Fruit fly (Drosophila melanogaster) whole organism, embryonic: ENCODE data around the gene Adgf-D.
A peak's percentile ranks its signal among the peaks of the same experiment; 100 is the strongest.

Source experiments
- Antp ChIP-seq: fragments of 200-800 bp; sonication (Bioruptor generic); optimal IDR thresholded peaks from 3 replicates; lab custom pipeline; 2016; ENCODE audit warnings: missing biosample characterization, missing genetic modification characterization
- B-H1 ChIP-seq: fragments of 200-800 bp; sonication (Bioruptor generic); IDR thresholded peaks from 3 replicates; pipeline ENCODE4 v1.3.6; 2022; ENCODE audit warnings: missing biosample characterization, missing genetic modification characterization
- B-H2 ChIP-seq: fragments of 200-800 bp; sonication (Bioruptor generic); optimal IDR thresholded peaks from 2 replicates; lab custom pipeline; 2018; ENCODE audit warnings: missing biosample characterization, mild to moderate bottlenecking, missing genetic modification characterization
- CG10209 ChIP-seq: fragments of 200-800 bp; sonication (Bioruptor generic); optimal IDR thresholded peaks from 3 replicates; lab custom pipeline; 2017; ENCODE audit warnings: missing biosample characterization, mild to moderate bottlenecking, missing genetic modification characterization, missing genetic modification reagents
- CG11398 ChIP-seq: fragments of 200-800 bp; sonication (Bioruptor generic); optimal IDR thresholded peaks from 2 replicates; lab custom pipeline; 2016; ENCODE audit warnings: missing biosample characterization, missing genetic modification characterization
- CG11723 ChIP-seq: fragments of 200-800 bp; sonication (Bioruptor generic); optimal IDR thresholded peaks from 2 replicates; lab custom pipeline; 2017; ENCODE audit warnings: missing biosample characterization, mild to moderate bottlenecking, missing genetic modification characterization
- CG12219 ChIP-seq: fragments of 200-800 bp; sonication (Bioruptor generic); optimal IDR thresholded peaks from 3 replicates; lab custom pipeline; 2018; ENCODE audit warnings: missing biosample characterization, mild to moderate bottlenecking, missing genetic modification characterization
- CG12659 ChIP-seq: fragments of 200-800 bp; sonication (Bioruptor generic); optimal IDR thresholded peaks from 3 replicates; lab custom pipeline; 2017; ENCODE audit warnings: mild to moderate bottlenecking, missing biosample characterization, missing genetic modification reagents, missing genetic modification characterization
- CG13123 ChIP-seq: fragments of 200-800 bp; sonication (Bioruptor generic); optimal IDR thresholded peaks from 2 replicates; lab custom pipeline; 2016; ENCODE audit warnings: missing biosample characterization, missing genetic modification characterization
- CG14050 ChIP-seq: fragments of 200-800 bp; sonication (Bioruptor generic); IDR thresholded peaks from 3 replicates; pipeline ENCODE4 v1.3.6; 2022; ENCODE audit warnings: missing biosample characterization, missing genetic modification characterization
- CG14710 ChIP-seq: fragments of 200-800 bp; sonication (Bioruptor generic); optimal IDR thresholded peaks from 3 replicates; lab custom pipeline; 2019; ENCODE audit warnings: missing biosample characterization, mild to moderate bottlenecking, missing genetic modification characterization, moderate library complexity
- CG17359 ChIP-seq: fragments of 200-800 bp; sonication (Bioruptor generic); optimal IDR thresholded peaks from 3 replicates; lab custom pipeline; 2018; ENCODE audit warnings: missing biosample characterization, mild to moderate bottlenecking, missing genetic modification characterization, moderate library complexity
- CG18011 ChIP-seq: fragments of 200-800 bp; sonication (Bioruptor generic); optimal IDR thresholded peaks from 2 replicates; lab custom pipeline; 2017; ENCODE audit warnings: missing biosample characterization, missing genetic modification characterization, mild to moderate bottlenecking, moderate library complexity, missing genotype
- CG2120 ChIP-seq: fragments of 200-800 bp; sonication (Bioruptor generic); optimal IDR thresholded peaks from 3 replicates; lab custom pipeline; 2016; ENCODE audit warnings: missing biosample characterization, missing genetic modification characterization
- CG2875 ChIP-seq: fragments of 200-800 bp; sonication (Bioruptor generic); optimal IDR thresholded peaks from 2 replicates; lab custom pipeline; 2017; ENCODE audit warnings: missing biosample characterization, mild to moderate bottlenecking, missing genetic modification characterization, missing genetic modification reagents
- CG3407 ChIP-seq: fragments of 200-800 bp; sonication (Bioruptor generic); optimal IDR thresholded peaks from 2 replicates; lab custom pipeline; 2018; ENCODE audit warnings: missing biosample characterization, mild to moderate bottlenecking, missing genetic modification characterization
- CG4360 ChIP-seq: fragments of 200-800 bp; sonication (Bioruptor generic); IDR thresholded peaks from 2 replicates; pipeline ENCODE4 v1.3.6; 2022; ENCODE audit warnings: missing biosample characterization, missing genetic modification characterization
- CG43689 ChIP-seq: fragments of 200-800 bp; sonication (Bioruptor generic); IDR thresholded peaks from 2 replicates; pipeline ENCODE4 v1.3.6; 2022; ENCODE audit warnings: missing biosample characterization, missing genetic modification characterization
- CG5180 ChIP-seq: fragments of 200-800 bp; sonication (Bioruptor generic); optimal IDR thresholded peaks from 3 replicates; lab custom pipeline; 2017; ENCODE audit warnings: missing biosample characterization, missing genetic modification characterization, mild to moderate bottlenecking, moderate library complexity, missing genetic modification reagents
- CG5953 ChIP-seq: fragments of 200-800 bp; sonication (Bioruptor generic); IDR thresholded peaks from 2 replicates; pipeline ENCODE4 v1.3.6; 2022; ENCODE audit warnings: missing biosample characterization, missing genetic modification characterization
- CG7928 ChIP-seq: fragments of 200-800 bp; sonication (Bioruptor generic); optimal IDR thresholded peaks from 2 replicates; lab custom pipeline; 2017; ENCODE audit warnings: missing biosample characterization, mild to moderate bottlenecking, missing genetic modification characterization
- CG8765 ChIP-seq: fragments of 200-800 bp; sonication (Bioruptor generic); IDR thresholded peaks from 2 replicates; pipeline ENCODE4 v1.3.6; 2022; ENCODE audit warnings: missing biosample characterization, missing genetic modification characterization
- CG8924 ChIP-seq: fragments of 200-800 bp; optimal IDR thresholded peaks from 3 replicates; lab custom pipeline; 2019; ENCODE audit warnings: missing biosample characterization, mild to moderate bottlenecking, missing genetic modification characterization, moderate library complexity
- CG8944 ChIP-seq: fragments of 200-800 bp; sonication (Bioruptor generic); optimal IDR thresholded peaks from 3 replicates; lab custom pipeline; 2016; ENCODE audit warnings: missing biosample characterization, missing genetic modification characterization
- CrebB ChIP-seq: fragments of 200-800 bp; sonication (Bioruptor generic); optimal IDR thresholded peaks from 3 replicates; lab custom pipeline; 2018; ENCODE audit warnings: missing biosample characterization, mild to moderate bottlenecking, missing genetic modification characterization
- Deaf1 ChIP-seq: fragments of 200-800 bp; optimal IDR thresholded peaks from 3 replicates; lab custom pipeline; 2019; ENCODE audit warnings: missing biosample characterization, mild to moderate bottlenecking, missing genetic modification characterization, moderate library complexity
- HLH3B ChIP-seq: fragments of 200-800 bp; sonication (Bioruptor generic); IDR thresholded peaks from 2 replicates; pipeline ENCODE4 v1.3.6; 2022; ENCODE audit warnings: missing biosample characterization, missing genetic modification characterization
- Hsf ChIP-seq: fragments of 200-800 bp; sonication (Bioruptor generic); optimal IDR thresholded peaks from 3 replicates; lab custom pipeline; 2016; ENCODE audit warnings: missing biosample characterization, missing genetic modification characterization
- Jarid2 ChIP-seq: fragments of 200-800 bp; sonication (Bioruptor generic); optimal IDR thresholded peaks from 3 replicates; lab custom pipeline; 2017; ENCODE audit warnings: mild to moderate bottlenecking, missing biosample characterization, missing genetic modification reagents, missing genetic modification characterization
- Med ChIP-seq: fragments of 200-800 bp; sonication (Bioruptor generic); peaks from one replicate; lab custom pipeline; 2016; ENCODE audit warnings: missing biosample characterization, missing genetic modification characterization, mild to moderate bottlenecking, inconsistent platforms, moderate library complexity
- Myb ChIP-seq: fragments of 200-800 bp; sonication (Bioruptor generic); optimal IDR thresholded peaks from 2 replicates; lab custom pipeline; 2016; ENCODE audit warnings: missing biosample characterization, missing genetic modification characterization
- Oaz ChIP-seq: fragments of 200-800 bp; sonication (Bioruptor generic); IDR thresholded peaks from 2 replicates; pipeline ENCODE4 v1.3.6; 2022; ENCODE audit warnings: missing biosample characterization, missing genetic modification characterization
- Stat92E ChIP-seq, 3 experiments: fragments of >200 bp in 2 of 3; fragments of 200-800 bp in 1 of 3; sonication (Bioruptor generic) in 1 of 3; optimal IDR thresholded peaks; 2 replicates each; lab custom pipeline; 2017 to 2019; ENCODE audit warnings: missing biosample characterization in 3 of 3, missing genetic modification characterization in 3 of 3, mild to moderate bottlenecking in 1 of 3, moderate library complexity in 1 of 3
- chinmo ChIP-seq: fragments of 200-800 bp; sonication (Bioruptor generic); IDR thresholded peaks from 4 replicates; pipeline ENCODE4 v1.3.6; 2022; ENCODE audit warnings: missing biosample characterization, missing genetic modification characterization; ENCODE audit not compliant: partially characterized antibody
- dimm ChIP-seq: fragments of 200-800 bp; sonication (Bioruptor generic); IDR thresholded peaks from 2 replicates; pipeline ENCODE4 v1.3.6; 2022; ENCODE audit warnings: missing biosample characterization, missing genetic modification characterization
- dm ChIP-seq: fragments of 200-800 bp; sonication (Bioruptor generic); optimal IDR thresholded peaks from 3 replicates; lab custom pipeline; 2016; ENCODE audit warnings: missing biosample characterization, missing genetic modification characterization
- dysf ChIP-seq: fragments of 200-800 bp; sonication (Bioruptor generic); IDR thresholded peaks from 3 replicates; pipeline ENCODE4 v1.3.6; 2022; ENCODE audit warnings: missing biosample characterization, missing genetic modification characterization
- gsb-n ChIP-seq: fragments of 200-800 bp; sonication (Bioruptor generic); optimal IDR thresholded peaks from 3 replicates; lab custom pipeline; 2018; ENCODE audit warnings: missing biosample characterization, mild to moderate bottlenecking, missing genetic modification characterization
- kni ChIP-seq: fragments of 200-800 bp; sonication (Bioruptor generic); optimal IDR thresholded peaks from 3 replicates; lab custom pipeline; 2017; ENCODE audit warnings: mild to moderate bottlenecking, missing biosample characterization, missing genetic modification reagents, missing genetic modification characterization
- lmd ChIP-seq: fragments of 200-800 bp; sonication (Bioruptor generic); IDR thresholded peaks from 2 replicates; pipeline ENCODE4 v1.3.6; 2022; ENCODE audit warnings: missing biosample characterization, missing genetic modification characterization
- peb ChIP-seq: fragments of 200-800 bp; sonication (Bioruptor generic); IDR thresholded peaks from 2 replicates; pipeline ENCODE4 v1.3.6; 2022; ENCODE audit warnings: missing biosample characterization, missing genetic modification characterization
- psq ChIP-seq: fragments of 200-800 bp; sonication (Bioruptor generic); optimal IDR thresholded peaks from 2 replicates; lab custom pipeline; 2017; ENCODE audit warnings: missing biosample characterization, missing genetic modification characterization
- sc ChIP-seq, 3 experiments: fragments of >200 bp in 2 of 3; fragments of 200-800 bp in 1 of 3; sonication (Bioruptor generic) in 1 of 3; optimal IDR thresholded peaks; 2 replicates in 2 of 3; 3 replicates in 1 of 3; lab custom pipeline; 2017; ENCODE audit warnings: mild to moderate bottlenecking in 1 of 3, missing biosample characterization in 1 of 3, missing genetic modification characterization in 1 of 3, missing genetic modification reagents in 1 of 3
- sim ChIP-seq: fragments of 200-800 bp; sonication (Bioruptor generic); IDR thresholded peaks from 2 replicates; pipeline ENCODE4 v1.3.6; 2022; ENCODE audit warnings: missing biosample characterization, missing genetic modification characterization
- ttk ChIP-seq: fragments of 200-800 bp; sonication (Bioruptor generic); IDR thresholded peaks from 2 replicates; pipeline ENCODE4 v2.1.2; 2022; ENCODE audit warnings: missing biosample characterization, missing genetic modification characterization
- vvl ChIP-seq: fragments of 200-800 bp; sonication (Bioruptor generic); IDR thresholded peaks from 2 replicates; pipeline ENCODE4 v1.3.6; 2022; ENCODE audit warnings: missing biosample characterization, missing genetic modification characterization
- zfh1 ChIP-seq: fragments of 200-800 bp; sonication (Bioruptor generic); IDR thresholded peaks from 3 replicates; pipeline ENCODE4 v1.3.6; 2022; ENCODE audit warnings: missing biosample characterization, missing genetic modification characterization

The Adgf-D gene

dm6 chr3R:13693753-13694152 lies 11.4 kb downstream of the Adgf-D start, which contains the start of gene CG14367:
TSS of gene CG14367 (plus strand) at chr3R:13694053.
- TF ChIP-seq B-H2: no peak
- TF ChIP-seq psq: no peak
- TF ChIP-seq CG8765 (GFP tag; lab: Robert Waterston, UW): no peak
- no peak for TF ChIP-seq CG8924 (tag; lab: Kevin White, UChicago)
- no peak for TF ChIP-seq vvl (GFP tag; lab: Robert Waterston, UW)
- TF ChIP-seq CG7928 (GFP tag; lab: Kevin White, UChicago): no peak
- no peak for TF ChIP-seq CG4360 (GFP tag; lab: Robert Waterston, UW)
- no peak for TF ChIP-seq Deaf1 (tag; lab: Kevin White, UChicago)
- TF ChIP-seq CG3407: no peak
- TF ChIP-seq CG14710 (tag; lab: Kevin White, UChicago): no peak

- TF ChIP-seq CG8944 (GFP tag; lab: Kevin White, UChicago) (peak; percentile 69), dimm (GFP tag; lab: Robert Waterston, UW) (no peak), Hsf (peak; percentile 64), Stat92E (GFP tag; optimal IDR thresholded peaks at IDR 0.05; lab: Kevin White, UChicago) (no peak), lmd (GFP tag; lab: Robert Waterston, UW) (peak; percentile 26; the same call in 1 of the 2 replicates), CG5953 (GFP tag; lab: Robert Waterston, UW) (peak; percentile 46; the same call in 1 of the 2 replicates), kni (GFP tag; lab: Kevin White, UChicago) (no peak), CG14050 (peak; percentile 26; the same call in 1 of the 3 replicates), CG12219 (GFP tag; lab: Kevin White, UChicago) (peak; percentile 61), CG18011 (GFP tag; lab: Kevin White, UChicago) (peak; percentile 4), Jarid2 (GFP tag; lab: Kevin White, UChicago) (peak; percentile 19), CG5180 (no peak), CG17359 (peak; percentile 64), peb (peak; percentile 18), CG13123 (GFP tag; lab: Kevin White, UChicago) (peak; percentile 33), HLH3B (GFP tag; lab: Robert Waterston, UW) (peak; percentile 59; the same call in 1 of the 2 replicates), CG2120 (GFP tag; lab: Kevin White, UChicago) (peak; percentile 53), CG11723 (GFP tag; lab: Kevin White, UChicago) (no peak), sc (optimal IDR thresholded peaks at IDR 0.05; lab: Kevin White, UChicago) (no peak), sc (GFP tag; optimal IDR thresholded peaks at IDR 0.05; lab: Kevin White, UChicago) (peak; percentile 43), CG10209 (GFP tag; lab: Kevin White, UChicago) (peak; percentile 77), CG12659 (GFP tag; lab: Kevin White, UChicago) (no peak), Oaz (no peak), Myb (GFP tag; lab: Kevin White, UChicago) (peak; percentile 28), CrebB (tag; lab: Kevin White, UChicago) (peak; percentile 89), Med (peak; percentile 89), dm (GFP tag; lab: Kevin White, UChicago) (no peak), zfh1 (peak; percentile 33; the same call in 1 of the 3 replicates), Antp (GFP tag; lab: Kevin White, UChicago) (peak; percentile 26), CG11398 (GFP tag; lab: Kevin White, UChicago) (peak; percentile 31), gsb-n (tag; lab: Kevin White, UChicago) (no peak), B-H1 (no peak; the same call in 2 of the 3 replicates), sim (no peak), chinmo (GFP tag; lab: Robert Waterston, UW) (0 out of 4 replicates have a peak, but pooled peaks have one; percentile 66), dysf (peak; percentile 60; the same call in 2 of the 3 replicates), CG43689 (GFP tag; lab: Robert Waterston, UW) (no peak), CG2875 (peak; percentile 63), ttk (GFP tag; lab: Robert Waterston, UW) (no peak)
These were observed 18.6 kb downstream of the Adgf-D start, which contains the start of gene omd for dm6 chr3R:13686371-13687211. TSS of gene omd (minus strand) at chr3R:13687210.
